Fruit fly (Drosophila melanogaster) whole organism, embryonic: Measurements from ENCODE around the gene Vajk3.
A peak's percentile ranks its signal among the peaks of the same experiment; 100 is the strongest.

Experiments used
- Antp ChIP-seq: fragments of 200-800 bp; sonication (Bioruptor generic); optimal IDR thresholded peaks from 3 replicates; lab custom pipeline; 2016; ENCODE audit warnings: missing biosample characterization, missing genetic modification characterization
- Awh ChIP-seq: fragments of 200-800 bp; sonication (Bioruptor generic); IDR thresholded peaks from 2 replicates; pipeline ENCODE4, ENCODE4 v1.3.6; 2022; ENCODE audit warnings: missing biosample characterization, missing genetic modification characterization
- C15 ChIP-seq: fragments of 200-800 bp; sonication (Bioruptor generic); IDR thresholded peaks from 3 replicates; pipeline ENCODE4 v1.3.6; 2022; ENCODE audit warnings: missing biosample characterization, missing genetic modification characterization
- CG12219 ChIP-seq: fragments of 200-800 bp; sonication (Bioruptor generic); optimal IDR thresholded peaks from 3 replicates; lab custom pipeline; 2018; ENCODE audit warnings: missing biosample characterization, mild to moderate bottlenecking, missing genetic modification characterization
- CG12299 ChIP-seq: fragments of 200-800 bp; sonication (Bioruptor generic); optimal IDR thresholded peaks from 2 replicates; lab custom pipeline; 2018; ENCODE audit warnings: missing biosample characterization, mild to moderate bottlenecking, missing genetic modification characterization
- CG12659 ChIP-seq: fragments of 200-800 bp; sonication (Bioruptor generic); optimal IDR thresholded peaks from 3 replicates; lab custom pipeline; 2017; ENCODE audit warnings: mild to moderate bottlenecking, missing biosample characterization, missing genetic modification reagents, missing genetic modification characterization
- CG12769 ChIP-seq: fragments of 200-800 bp; sonication (Bioruptor generic); optimal IDR thresholded peaks from 2 replicates; lab custom pipeline; 2019; ENCODE audit warnings: missing biosample characterization, mild to moderate bottlenecking, missing genetic modification characterization, moderate library complexity
- CG13624 ChIP-seq: fragments of 200-800 bp; sonication (Bioruptor generic); optimal IDR thresholded peaks from 2 replicates; lab custom pipeline; 2016; ENCODE audit warnings: missing biosample characterization, missing genetic modification characterization
- CG13894 ChIP-seq: fragments of 200-800 bp; sonication (Bioruptor generic); optimal IDR thresholded peaks from 3 replicates; lab custom pipeline; 2018; ENCODE audit warnings: missing biosample characterization, mild to moderate bottlenecking, missing genetic modification characterization, moderate library complexity
- CG14860 ChIP-seq: fragments of 200-800 bp; sonication (Bioruptor generic); IDR thresholded peaks from 3 replicates; pipeline ENCODE4 v1.3.6; 2022; ENCODE audit warnings: missing biosample characterization, missing genetic modification characterization; ENCODE audit not compliant: partially characterized antibody
- CG15514 ChIP-seq: fragments of 200-800 bp; sonication (Bioruptor generic); optimal IDR thresholded peaks from 3 replicates; lab custom pipeline; 2017; ENCODE audit warnings: missing biosample characterization, missing genetic modification characterization, mild to moderate bottlenecking, moderate library complexity, missing genetic modification reagents
- CG17359 ChIP-seq: fragments of 200-800 bp; sonication (Bioruptor generic); optimal IDR thresholded peaks from 3 replicates; lab custom pipeline; 2018; ENCODE audit warnings: missing biosample characterization, mild to moderate bottlenecking, missing genetic modification characterization, moderate library complexity
- CG18764 ChIP-seq: fragments of 200-800 bp; sonication (Bioruptor generic); optimal IDR thresholded peaks from 3 replicates; lab custom pipeline; 2016; ENCODE audit warnings: missing biosample characterization, missing genetic modification characterization
- CG2199 ChIP-seq: fragments of 200-800 bp; sonication (Bioruptor generic); IDR thresholded peaks from 3 replicates; pipeline ENCODE4 v1.3.6; 2022; ENCODE audit warnings: missing biosample characterization, missing genetic modification characterization
- CG30020 ChIP-seq: fragments of 200-800 bp; optimal IDR thresholded peaks from 2 replicates; lab custom pipeline; 2019; ENCODE audit warnings: missing biosample characterization, mild to moderate bottlenecking, missing genetic modification characterization, moderate library complexity
- CG33213 ChIP-seq: fragments of 200-800 bp; sonication (Bioruptor generic); optimal IDR thresholded peaks from 3 replicates; lab custom pipeline; 2016; ENCODE audit warnings: missing biosample characterization, missing genetic modification characterization
- CG7271 ChIP-seq: fragments of 200-800 bp; sonication (Bioruptor generic); optimal IDR thresholded peaks from 2 replicates; lab custom pipeline; 2018; ENCODE audit warnings: missing biosample characterization, mild to moderate bottlenecking, missing genetic modification characterization, moderate library complexity
- CG8765 ChIP-seq: fragments of 200-800 bp; sonication (Bioruptor generic); IDR thresholded peaks from 2 replicates; pipeline ENCODE4 v1.3.6; 2022; ENCODE audit warnings: missing biosample characterization, missing genetic modification characterization
- Dip2 ChIP-seq: fragments of 200-800 bp; sonication (Bioruptor generic); IDR thresholded peaks from 2 replicates; pipeline ENCODE4 v1.3.6; 2022; ENCODE audit warnings: missing biosample characterization, missing genetic modification characterization
- Ets97D ChIP-seq: fragments of 200-800 bp; sonication (Bioruptor generic); optimal IDR thresholded peaks from 3 replicates; lab custom pipeline; 2016; ENCODE audit warnings: missing biosample characterization, missing genetic modification characterization
- GATAe ChIP-seq: fragments of 200-800 bp; sonication (Bioruptor generic); conservative IDR thresholded peaks from 2 replicates; pipeline ENCODE4 v1.3.6; 2022; ENCODE audit warnings: missing biosample characterization, missing genetic modification characterization
- Hmx ChIP-seq: fragments of 200-800 bp; sonication (Bioruptor generic); optimal IDR thresholded peaks from 2 replicates; lab custom pipeline; 2016; ENCODE audit warnings: missing biosample characterization, missing genetic modification characterization
- Hr51 ChIP-seq, 2 experiments: fragments of 200-800 bp; sonication (Bioruptor generic); optimal IDR thresholded peaks; 2 replicates in 1 of 2; 3 replicates in 1 of 2; lab custom pipeline; 2016 to 2018; ENCODE audit warnings: missing biosample characterization in 2 of 2, missing genetic modification characterization in 2 of 2, mild to moderate bottlenecking in 1 of 2, moderate library complexity in 1 of 2
- Lpt ChIP-seq: fragments of >200 bp; optimal IDR thresholded peaks from 2 replicates; lab custom pipeline; 2018; ENCODE audit warnings: missing biosample characterization, missing genetic modification characterization
- Max ChIP-seq: fragments of 200-800 bp; sonication (Bioruptor generic); optimal IDR thresholded peaks from 2 replicates; lab custom pipeline; 2016; ENCODE audit warnings: missing biosample characterization, mild to moderate bottlenecking, missing genetic modification characterization
- NFAT ChIP-seq: fragments of 200-800 bp; sonication (Bioruptor generic); IDR thresholded peaks from 2 replicates; pipeline ENCODE4 v1.3.6; 2022; ENCODE audit warnings: missing biosample characterization, missing genetic modification characterization
- Spps ChIP-seq: fragments of 200-800 bp; sonication (Bioruptor generic); optimal IDR thresholded peaks from 2 replicates; lab custom pipeline; 2018; ENCODE audit warnings: missing biosample characterization, mild to moderate bottlenecking, missing genetic modification characterization
- Ssrp ChIP-seq: fragments of 200-800 bp; sonication (Bioruptor generic); optimal IDR thresholded peaks from 2 replicates; lab custom pipeline; 2018; ENCODE audit warnings: missing biosample characterization, mild to moderate bottlenecking, missing genetic modification characterization, moderate library complexity
- Trl ChIP-seq, 3 experiments: fragments of >200 bp in 2 of 3; fragments of 200-800 bp in 1 of 3; sonication (Bioruptor generic) in 1 of 3; optimal IDR thresholded peaks; 2 replicates in 1 of 3; 3 replicates in 2 of 3; lab custom pipeline; 2016 to 2017; ENCODE audit warnings: missing biosample characterization in 1 of 3, missing genetic modification characterization in 1 of 3
- ac ChIP-seq: fragments of 200-800 bp; sonication (Bioruptor generic); optimal IDR thresholded peaks from 3 replicates; lab custom pipeline; 2017; ENCODE audit warnings: missing biosample characterization, mild to moderate bottlenecking, missing genetic modification characterization
- ase ChIP-seq: fragments of 200-800 bp; sonication (Bioruptor generic); IDR thresholded peaks from 3 replicates; pipeline ENCODE4 v1.3.6; 2022; ENCODE audit warnings: missing biosample characterization, missing genetic modification characterization
- bigmax ChIP-seq: fragments of 200-800 bp; sonication (Bioruptor generic); optimal IDR thresholded peaks from 2 replicates; lab custom pipeline; 2018; ENCODE audit warnings: missing biosample characterization, mild to moderate bottlenecking, missing genetic modification characterization
- btn ChIP-seq: fragments of 200-800 bp; sonication (Bioruptor generic); optimal IDR thresholded peaks from 2 replicates; lab custom pipeline; 2016; ENCODE audit warnings: missing biosample characterization, missing genetic modification characterization
- crol ChIP-seq: fragments of 200-800 bp; sonication (Bioruptor generic); IDR thresholded peaks from 2 replicates; pipeline ENCODE4 v1.3.6; 2022; ENCODE audit warnings: missing biosample characterization, missing genetic modification characterization
- dimm ChIP-seq: fragments of 200-800 bp; sonication (Bioruptor generic); IDR thresholded peaks from 2 replicates; pipeline ENCODE4 v1.3.6; 2022; ENCODE audit warnings: missing biosample characterization, missing genetic modification characterization
- dm ChIP-seq: fragments of 200-800 bp; sonication (Bioruptor generic); optimal IDR thresholded peaks from 3 replicates; lab custom pipeline; 2016; ENCODE audit warnings: missing biosample characterization, missing genetic modification characterization
- dpn ChIP-seq, 2 experiments: fragments of 200-800 bp; sonication (Bioruptor generic); optimal IDR thresholded peaks; 3 replicates each; lab custom pipeline; 2016; ENCODE audit warnings: missing biosample characterization in 2 of 2, missing genetic modification characterization in 2 of 2
- eyg ChIP-seq: fragments of 200-800 bp; sonication (Bioruptor generic); optimal IDR thresholded peaks from 3 replicates; lab custom pipeline; 2016; ENCODE audit warnings: missing biosample characterization, missing genetic modification characterization
- lov ChIP-seq, 2 experiments: fragments of 200-800 bp in 1 of 2; fragments of >200 bp in 1 of 2; sonication (Bioruptor generic) in 1 of 2; IDR thresholded peaks in 1 of 2; optimal IDR thresholded peaks in 1 of 2; 2 replicates in 1 of 2; 3 replicates in 1 of 2; pipeline versions ENCODE4 v1.3.6 to Lab custom; 2017 to 2022; ENCODE audit warnings: missing biosample characterization in 1 of 2, missing genetic modification characterization in 1 of 2
- onecut ChIP-seq: fragments of 200-800 bp; sonication (Bioruptor generic); IDR thresholded peaks from 2 replicates; pipeline ENCODE4 v1.3.6; 2022; ENCODE audit warnings: missing biosample characterization, missing genetic modification characterization
- pfk ChIP-seq: fragments of 200-800 bp; sonication (Bioruptor generic); optimal IDR thresholded peaks from 2 replicates; lab custom pipeline; 2018; ENCODE audit warnings: missing biosample characterization, mild to moderate bottlenecking, missing genetic modification characterization, moderate library complexity
- pum ChIP-seq: fragments of 200-800 bp; sonication (Bioruptor generic); optimal IDR thresholded peaks from 2 replicates; lab custom pipeline; 2016; ENCODE audit warnings: missing biosample characterization, missing genetic modification characterization
- sens-2 ChIP-seq: fragments of 200-800 bp; sonication (Bioruptor generic); IDR thresholded peaks from 2 replicates; pipeline ENCODE4 v1.3.6; 2022; ENCODE audit warnings: missing biosample characterization, missing genetic modification characterization
- sima ChIP-seq: fragments of 200-800 bp; sonication (Bioruptor generic); optimal IDR thresholded peaks from 2 replicates; lab custom pipeline; 2016; ENCODE audit warnings: missing biosample characterization, missing genetic modification characterization
- ssp ChIP-seq: fragments of 200-800 bp; sonication (Bioruptor generic); IDR thresholded peaks from 2 replicates; pipeline ENCODE4 v1.3.6; 2022; ENCODE audit warnings: missing biosample characterization, missing genetic modification characterization
- stc ChIP-seq: fragments of 200-800 bp; sonication (Bioruptor generic); IDR thresholded peaks from 2 replicates; pipeline ENCODE4 v1.3.6; 2022; ENCODE audit warnings: missing biosample characterization, missing genetic modification characterization
- tgo ChIP-seq: fragments of 200-800 bp; sonication (Bioruptor generic); IDR thresholded peaks from 3 replicates; pipeline ENCODE4 v1.3.6; 2022; ENCODE audit warnings: missing biosample characterization, missing genetic modification characterization
- toy ChIP-seq: fragments of 200-800 bp; sonication (Bioruptor generic); IDR thresholded peaks from 2 replicates; pipeline ENCODE4 v1.3.6; 2022; ENCODE audit warnings: missing biosample characterization, missing genetic modification characterization
- zfh1 ChIP-seq: fragments of 200-800 bp; sonication (Bioruptor generic); IDR thresholded peaks from 3 replicates; pipeline ENCODE4 v1.3.6; 2022; ENCODE audit warnings: missing biosample characterization, missing genetic modification characterization

The Vajk3 gene

DNA sequence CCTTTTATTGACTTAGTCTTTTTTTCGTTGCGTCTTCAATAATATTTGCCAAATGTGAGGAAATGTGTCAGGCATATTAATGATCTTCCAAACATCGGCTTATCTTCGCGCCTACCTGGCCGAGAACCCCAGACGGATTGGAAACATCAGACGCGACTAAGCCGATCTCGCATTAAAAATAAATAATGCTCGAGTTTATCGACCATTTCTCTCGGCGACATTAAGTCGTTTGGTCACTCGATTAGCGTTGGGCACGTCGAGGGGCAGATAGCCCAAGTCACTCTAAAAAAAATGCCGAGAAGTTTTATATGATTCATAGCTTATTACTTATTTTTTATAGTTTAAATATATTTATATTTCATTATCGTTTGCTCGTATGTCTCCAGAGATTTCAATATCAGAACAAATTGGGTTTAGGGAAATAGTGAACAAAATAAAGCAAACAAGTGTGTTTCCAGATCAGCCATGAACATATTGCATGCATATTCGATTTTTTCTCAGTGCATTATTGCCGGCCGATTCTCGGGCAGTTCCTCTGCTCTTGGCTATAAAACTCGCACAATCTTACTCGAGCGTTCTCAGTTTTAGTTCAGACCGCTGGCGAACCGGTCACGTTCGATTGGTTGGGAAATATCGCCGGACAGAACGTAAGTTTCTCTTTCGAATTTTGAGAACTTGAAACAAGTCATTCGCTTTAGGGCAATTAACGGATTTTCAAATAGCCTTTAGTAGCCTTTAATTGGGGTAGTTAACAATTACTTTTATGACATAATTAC lies 42.0 kb downstream of the Vajk3 start, which contains the start of gene Ance (continued):
- no peak for TF ChIP-seq CG12769 (tag; lab: Kevin White, UChicago)
- no peak for TF ChIP-seq stc (GFP tag; lab: Robert Waterston, UW)
- peak; percentile 19 for TF ChIP-seq CG15514 (GFP tag; lab: Kevin White, UChicago)
- no peak for TF ChIP-seq CG7271 (tag; lab: Kevin White, UChicago)
- peak; percentile 88 for TF ChIP-seq CG13894 (tag; lab: Kevin White, UChicago)
- TF ChIP-seq ac = no peak
- peak in 1 of 2 experiments; percentile 36 for TF ChIP-seq dpn (GFP tag; optimal IDR thresholded peaks at IDR 0.05; lab: Kevin White, UChicago)
- TF ChIP-seq NFAT (GFP tag; lab: Robert Waterston, UW) = 0 out of 2 replicates have a peak, but pooled peaks have one; percentile 51
- no peak for TF ChIP-seq CG13624 (GFP tag; lab: Kevin White, UChicago)
- no peak for TF ChIP-seq CG18764
- TF ChIP-seq Max = no peak
- TF ChIP-seq C15 (GFP tag; lab: Robert Waterston, UW) = no peak
- TF ChIP-seq pfk = no peak
- TF ChIP-seq dimm (GFP tag; lab: Robert Waterston, UW) = no peak
- TF ChIP-seq tgo = peak; percentile 40; the same call in 1 of the 3 replicates
- TF ChIP-seq Lpt = no peak
- 0 out of 2 replicates have a peak, but pooled peaks have one; percentile 9 for TF ChIP-seq toy (GFP tag; lab: Robert Waterston, UW)
- TF ChIP-seq bigmax (GFP tag; lab: Kevin White, UChicago) = no peak
- TF ChIP-seq CG12299 (tag; lab: Kevin White, UChicago) = no peak
- TF ChIP-seq Trl (optimal IDR thresholded peaks at IDR 0.05; lab: Kevin White, UChicago) = peak in 1 of 2 experiments; percentile 23
- TF ChIP-seq Trl (GFP tag; optimal IDR thresholded peaks at IDR 0.05; lab: Kevin White, UChicago) = no peak
- TF ChIP-seq Ets97D (GFP tag; lab: Kevin White, UChicago) = no peak
- TF ChIP-seq CG14860 (GFP tag; lab: Robert Waterston, UW) = no peak
- TF ChIP-seq btn (GFP tag; lab: Kevin White, UChicago) = no peak
- TF ChIP-seq crol = no peak
- peak; percentile 61 for TF ChIP-seq CG12659
- peak; percentile 2 for TF ChIP-seq CG17359
- TF ChIP-seq Antp (GFP tag; lab: Kevin White, UChicago) = no peak
- no peak for TF ChIP-seq eyg
- peak; percentile 9 for TF ChIP-seq Ssrp (tag; lab: Kevin White, UChicago)
- no peak for TF ChIP-seq pum (GFP tag; lab: Kevin White, UChicago)
- no peak for TF ChIP-seq Spps (tag; lab: Kevin White, UChicago)
- TF ChIP-seq Hmx (GFP tag; lab: Kevin White, UChicago) = no peak
- TF ChIP-seq Dip2 = no peak
- TF ChIP-seq onecut (GFP tag; lab: Robert Waterston, UW) = 0 out of 2 replicates have a peak, but pooled peaks have one; percentile 15
- no peak for TF ChIP-seq CG8765 (GFP tag; lab: Robert Waterston, UW)
- no peak for TF ChIP-seq Awh (GFP tag; lab: Robert Waterston, UW)
- no peak for TF ChIP-seq CG30020
- no peak for TF ChIP-seq CG33213 (GFP tag; lab: Kevin White, UChicago)
- no peak for TF ChIP-seq ase (GFP tag; lab: Robert Waterston, UW)
- no peak for TF ChIP-seq Hr51 (GFP tag; optimal IDR thresholded peaks at IDR 0.05; lab: Kevin White, UChicago)
- no peak; the same call in 1 of the 2 replicates for TF ChIP-seq GATAe (GFP tag; lab: Robert Waterston, UW)
- TF ChIP-seq CG2199 (GFP tag; lab: Robert Waterston, UW) = no peak
- TF ChIP-seq zfh1 = peak; percentile 62
- no peak for TF ChIP-seq sens-2
- TF ChIP-seq sima (GFP tag; lab: Kevin White, UChicago) = no peak
- TF ChIP-seq lov (optimal IDR thresholded peaks at IDR 0.05; lab: Kevin White, UChicago) = no peak
- TF ChIP-seq lov (GFP tag; IDR thresholded peaks at IDR 0.05; lab: Robert Waterston, UW) = no peak
- no peak for TF ChIP-seq ssp (GFP tag; lab: Robert Waterston, UW)
- no peak for TF ChIP-seq dm (GFP tag; lab: Kevin White, UChicago)
- TF ChIP-seq CG12219 (GFP tag; lab: Kevin White, UChicago) = no peak
